Worm (Caenorhabditis elegans): Measurements from ENCODE around the gene Y54F10BM.21.
"Not testable (repeated sequence)": the region's sequence is repeated elsewhere in the genome, so short reads cannot be mapped to it uniquely, and the experiment has no call there.

Y54F10BM.21 gene

ce11 chrIII:2243617-2244016, 33.3 kb upstream of the Y54F10BM.21 start:
- TF ChIP-seq tra-4 (tag; optimal IDR thresholded peaks at IDR 0.05) (no peak), flt-1 (GFP tag; IDR thresholded peaks at IDR 0.05) (no peak), aly-1 (tag; optimal IDR thresholded peaks at IDR 0.05) (no peak), pes-1 (GFP tag; IDR thresholded peaks at IDR 0.05) (no peak), F13C5.2 (tag; optimal IDR thresholded peaks at IDR 0.05) (no peak), tbx-11 (GFP tag; IDR thresholded peaks at IDR 0.05) (no peak)

- no peak for TF ChIP-seq hmbx-1 (tag; optimal IDR thresholded peaks at IDR 0.05)
- no peak for TF ChIP-seq ceh-13 (GFP tag; optimal IDR thresholded peaks at IDR 0.05)
- TF ChIP-seq pes-1 (GFP tag; IDR thresholded peaks at IDR 0.05): no peak
- no peak for TF ChIP-seq B0310.2 (tag; optimal IDR thresholded peaks at IDR 0.05)
- TF ChIP-seq tbx-37 (GFP tag; conservative IDR thresholded peaks at IDR 0.05): no peak
- no peak for TF ChIP-seq tra-4 (tag; optimal IDR thresholded peaks at IDR 0.05)
- TF ChIP-seq F13C5.2 (tag; optimal IDR thresholded peaks at IDR 0.05): no peak
- no peak for TF ChIP-seq tbx-11 (GFP tag; IDR thresholded peaks at IDR 0.05)
- TF ChIP-seq flt-1 (GFP tag; IDR thresholded peaks at IDR 0.05): no peak
Observed at ce11 chrIII:2245727-2246126, 31.2 kb upstream of the Y54F10BM.21 start, which contains the start of gene srd-67. Gene srd-67, minus strand, starts transcription at chrIII:2245827.

- no peak for TF ChIP-seq tbx-11 (GFP tag; IDR thresholded peaks at IDR 0.05)
- TF ChIP-seq scrt-1 (GFP tag; IDR thresholded peaks at IDR 0.05): no peak
- TF ChIP-seq sea-1 (GFP tag; conservative IDR thresholded peaks at IDR 0.05): no peak
- TF ChIP-seq B0310.2 (tag; optimal IDR thresholded peaks at IDR 0.05): no peak
- TF ChIP-seq ceh-13 (GFP tag; optimal IDR thresholded peaks at IDR 0.05): no peak
- TF ChIP-seq hmbx-1 (tag; optimal IDR thresholded peaks at IDR 0.05): no peak
- no peak for TF ChIP-seq ama-1 (optimal IDR thresholded peaks at IDR 0.05)
- TF ChIP-seq flt-1 (GFP tag; IDR thresholded peaks at IDR 0.05): no peak
- TF ChIP-seq hmg-4 (GFP tag; optimal IDR thresholded peaks at IDR 0.05): no peak
- no peak for TF ChIP-seq pes-1 (GFP tag; IDR thresholded peaks at IDR 0.05)
- TF ChIP-seq tra-4 (tag; optimal IDR thresholded peaks at IDR 0.05): no peak
- no peak for TF ChIP-seq hnd-1 (tag; optimal IDR thresholded peaks at IDR 0.05)
- no peak for TF ChIP-seq aly-1 (tag; optimal IDR thresholded peaks at IDR 0.05)
- no peak for TF ChIP-seq tbx-37 (GFP tag; conservative IDR thresholded peaks at IDR 0.05)
- no peak for TF ChIP-seq ceh-36 (tag; optimal IDR thresholded peaks at IDR 0.05)
- TF ChIP-seq F13C5.2 (tag; optimal IDR thresholded peaks at IDR 0.05): no peak
- no peak for TF ChIP-seq ets-7 (tag; optimal IDR thresholded peaks at IDR 0.05)
Observed at ce11 chrIII:2251348-2251747, 25.6 kb upstream of the Y54F10BM.21 start, which contains the start of gene fbxa-7. Gene fbxa-7, minus strand, starts transcription at chrIII:2251448.

- no peak for TF ChIP-seq ceh-36 (tag; optimal IDR thresholded peaks at IDR 0.05)
- TF ChIP-seq aly-1 (tag; optimal IDR thresholded peaks at IDR 0.05): no peak
- TF ChIP-seq tra-4 (tag; optimal IDR thresholded peaks at IDR 0.05): no peak
- TF ChIP-seq hmbx-1 (tag; optimal IDR thresholded peaks at IDR 0.05): no peak
- TF ChIP-seq hnd-1 (tag; optimal IDR thresholded peaks at IDR 0.05): no peak
- no peak for TF ChIP-seq tbx-37 (GFP tag; conservative IDR thresholded peaks at IDR 0.05)
- TF ChIP-seq ama-1 (optimal IDR thresholded peaks at IDR 0.05): no peak
- TF ChIP-seq F13C5.2 (tag; optimal IDR thresholded peaks at IDR 0.05): no peak
- TF ChIP-seq tbx-11 (GFP tag; IDR thresholded peaks at IDR 0.05): no peak
- no peak for TF ChIP-seq flt-1 (GFP tag; IDR thresholded peaks at IDR 0.05)
- no peak for TF ChIP-seq pes-1 (GFP tag; IDR thresholded peaks at IDR 0.05)
- no peak for TF ChIP-seq hmg-4 (GFP tag; optimal IDR thresholded peaks at IDR 0.05)
- TF ChIP-seq sea-1 (GFP tag; conservative IDR thresholded peaks at IDR 0.05): no peak
- TF ChIP-seq B0310.2 (tag; optimal IDR thresholded peaks at IDR 0.05): no peak
- TF ChIP-seq scrt-1 (GFP tag; IDR thresholded peaks at IDR 0.05): no peak
- no peak for TF ChIP-seq ceh-13 (GFP tag; optimal IDR thresholded peaks at IDR 0.05)
- no peak for TF ChIP-seq ets-7 (tag; optimal IDR thresholded peaks at IDR 0.05)
Observed at ce11 chrIII:2253027-2253499, 23.9 kb upstream of the Y54F10BM.21 start, which contains the start of gene fbxa-73. Gene fbxa-73, plus strand, starts transcription at chrIII:2253449.

ce11 chrIII:2255522-2255921, 21.4 kb upstream of the Y54F10BM.21 start, which contains the start of gene fbxa-71:
Gene fbxa-71, plus strand, starts transcription at chrIII:2255822.
- TF ChIP-seq hmbx-1 (tag; optimal IDR thresholded peaks at IDR 0.05) (no peak), ama-1 (optimal IDR thresholded peaks at IDR 0.05) (no peak), flt-1 (GFP tag; IDR thresholded peaks at IDR 0.05) (no peak), ceh-36 (tag; optimal IDR thresholded peaks at IDR 0.05) (no peak), aly-1 (tag; optimal IDR thresholded peaks at IDR 0.05) (no peak), hnd-1 (tag; optimal IDR thresholded peaks at IDR 0.05) (no peak), tbx-37 (GFP tag; conservative IDR thresholded peaks at IDR 0.05) (no peak), B0310.2 (tag; optimal IDR thresholded peaks at IDR 0.05) (no peak), ets-7 (tag; optimal IDR thresholded peaks at IDR 0.05) (no peak), hmg-4 (GFP tag; optimal IDR thresholded peaks at IDR 0.05) (no peak), F13C5.2 (tag; optimal IDR thresholded peaks at IDR 0.05) (no peak), pes-1 (GFP tag; IDR thresholded peaks at IDR 0.05) (no peak), tra-4 (tag; optimal IDR thresholded peaks at IDR 0.05) (no peak), sea-1 (GFP tag; conservative IDR thresholded peaks at IDR 0.05) (no peak), ceh-13 (GFP tag; optimal IDR thresholded peaks at IDR 0.05) (no peak), tbx-11 (GFP tag; IDR thresholded peaks at IDR 0.05) (no peak), scrt-1 (GFP tag; IDR thresholded peaks at IDR 0.05) (no peak)

ce11 chrIII:2258863-2259262, 18.1 kb upstream of the Y54F10BM.21 start, which contains the start of gene fbxa-43:
Gene fbxa-43, minus strand, starts transcription at chrIII:2258963.
- TF ChIP-seq F13C5.2 (tag; optimal IDR thresholded peaks at IDR 0.05): no peak
- TF ChIP-seq scrt-1 (GFP tag; IDR thresholded peaks at IDR 0.05): no peak
- no peak for TF ChIP-seq B0310.2 (tag; optimal IDR thresholded peaks at IDR 0.05)
- TF ChIP-seq ceh-13 (GFP tag; optimal IDR thresholded peaks at IDR 0.05): no peak

- TF ChIP-seq flt-1 (GFP tag; IDR thresholded peaks at IDR 0.05) (no peak), hmbx-1 (tag; optimal IDR thresholded peaks at IDR 0.05) (no peak)
Observed at ce11 chrIII:2259329-2259728, 17.6 kb upstream of the Y54F10BM.21 start.

ce11 chrIII:2261353-2261752, 15.6 kb upstream of the Y54F10BM.21 start, which contains the start of gene fbxa-42:
Gene fbxa-42, minus strand, starts transcription at chrIII:2261453.
- not testable (repeated sequence) for TF ChIP-seq ama-1 (optimal IDR thresholded peaks at IDR 0.05); hnd-1 (tag; optimal IDR thresholded peaks at IDR 0.05); tbx-37 (GFP tag; conservative IDR thresholded peaks at IDR 0.05)

All from whole organism, early embryonic.